Worm (Caenorhabditis elegans) whole organism, L3 larva: ENCODE data around the gene mec-4.

Source experiments
- R02D3.7 ChIP-seq: fragments of 150-350 bp; optimal IDR thresholded peaks from 2 replicates; lab custom pipeline; 2014; ENCODE audit warnings: missing biosample characterization, missing genetic modification characterization
- fkh-10 ChIP-seq: sonication (generic microtip); optimal IDR thresholded peaks from 2 replicates; lab custom pipeline; 2017; ENCODE audit warnings: missing biosample characterization, missing genetic modification reagents, missing genetic modification characterization
- nhr-25 ChIP-seq: sonication (generic microtip); optimal IDR thresholded peaks from 2 replicates; lab custom pipeline; 2017; ENCODE audit warnings: missing biosample characterization, missing genetic modification characterization
- pha-4 ChIP-seq: fragments of 150-350 bp; optimal IDR thresholded peaks from 2 replicates; lab custom pipeline; 2014; ENCODE audit warnings: missing biosample characterization, missing genetic modification reagents, missing genetic modification characterization
- unc-39 ChIP-seq: sonication (generic microtip); optimal IDR thresholded peaks from 4 replicates; lab custom pipeline; 2017; ENCODE audit warnings: missing biosample characterization, missing genetic modification characterization
- unc-62 ChIP-seq: fragments of 150-350 bp; sonication (generic microtip); optimal IDR thresholded peaks from 4 replicates; lab custom pipeline; 2014; ENCODE audit warnings: missing biosample characterization, missing genetic modification reagents, missing genetic modification characterization

- TF ChIP-seq pha-4 (tag; lab: Kevin White, UChicago) (no peak), R02D3.7 (tag; lab: Kevin White, UChicago) (no peak), unc-62 (GFP tag; lab: Kevin White, UChicago) (no peak), fkh-10 (GFP tag; lab: Kevin White, UChicago) (no peak), unc-39 (tag; lab: Kevin White, UChicago) (no peak), nhr-25 (tag; lab: Kevin White, UChicago) (no peak)
Observed at ce11 chrX:16807015-16807414, at the start of gene mec-4.
